Fruit fly (Drosophila melanogaster) whole organism, prepupa: ENCODE results near the gene Nup93-1.

Experiments
- CG11762 ChIP-seq: fragments of 200-800 bp; sonication (Bioruptor generic); optimal IDR thresholded peaks from 3 replicates; lab custom pipeline; 2016; ENCODE audit warnings: missing biosample characterization, missing genetic modification characterization; ENCODE audit not compliant: insufficient read depth
- CG11902 ChIP-seq: fragments of 200-800 bp; sonication (Bioruptor generic); optimal IDR thresholded peaks from 3 replicates; lab custom pipeline; 2016; ENCODE audit warnings: missing biosample characterization, missing genetic modification characterization
- CG16779 ChIP-seq: fragments of 200-800 bp; sonication (Bioruptor generic); optimal IDR thresholded peaks from 3 replicates; lab custom pipeline; 2017; ENCODE audit warnings: missing biosample characterization, mild to moderate bottlenecking, missing genetic modification characterization
- CG6854 ChIP-seq: fragments of 200-800 bp; sonication (Bioruptor generic); optimal IDR thresholded peaks from 2 replicates; lab custom pipeline; 2017; ENCODE audit warnings: missing biosample characterization, mild to moderate bottlenecking, missing genetic modification characterization
- CG8632 ChIP-seq: fragments of 200-800 bp; sonication (Bioruptor generic); optimal IDR thresholded peaks from 3 replicates; lab custom pipeline; 2016; ENCODE audit warnings: missing biosample characterization, missing genetic modification characterization
- Hr39 ChIP-seq: fragments of 200-800 bp; sonication (Bioruptor generic); optimal IDR thresholded peaks from 2 replicates; lab custom pipeline; 2016; ENCODE audit warnings: missing biosample characterization, missing genetic modification characterization
- Lpt ChIP-seq: fragments of 200-800 bp; sonication (Bioruptor generic); optimal IDR thresholded peaks from 3 replicates; lab custom pipeline; 2016; ENCODE audit warnings: missing biosample characterization, missing genetic modification characterization
- Smox ChIP-seq: fragments of 200-800 bp; sonication (Bioruptor generic); optimal IDR thresholded peaks from 3 replicates; lab custom pipeline; 2016; ENCODE audit warnings: missing biosample characterization, missing genetic modification characterization
- Sox15 ChIP-seq: fragments of 200-800 bp; sonication (Bioruptor generic); optimal IDR thresholded peaks from 3 replicates; lab custom pipeline; 2016; ENCODE audit warnings: missing biosample characterization, missing genetic modification characterization

dm6 chrX:13779696-13780095 lies 42.9 kb upstream of the Nup93-1 start:
- no peak for TF ChIP-seq Hr39 (GFP tag; lab: Kevin White, UChicago)
- no peak for TF ChIP-seq Sox15 (GFP tag; lab: Kevin White, UChicago)
- TF ChIP-seq CG8632 (GFP tag; lab: Kevin White, UChicago), result no peak
- TF ChIP-seq CG11902 (GFP tag; lab: Kevin White, UChicago), result no peak
- no peak for TF ChIP-seq CG6854
- TF ChIP-seq Lpt, result no peak
- no peak for TF ChIP-seq CG11762 (GFP tag; lab: Kevin White, UChicago)
- TF ChIP-seq CG16779, result no peak
- no peak for TF ChIP-seq Smox (GFP tag; lab: Kevin White, UChicago)
